Worm (Caenorhabditis elegans) whole organism, young adult: ENCODE measurements around the gene B0454.6.

ENCODE experiments used
- B0035.1 ChIP-seq: sonication (generic microtip); optimal IDR thresholded peaks from 2 replicates; lab custom pipeline; 2016; ENCODE audit warnings: missing genetic modification characterization, mild to moderate bottlenecking, missing compliant biosample characterization, missing genotype, missing genetic modification reagents
- B0336.3 ChIP-seq: fragments of 200-800 bp; sonication (Bioruptor generic); IDR thresholded peaks from 2 replicates; pipeline ENCODE4 v1.3.6; 2022; ENCODE audit warnings: missing genetic modification characterization, missing compliant biosample characterization
- C06A6.2 ChIP-seq: fragments of 200-800 bp; sonication (Bioruptor generic); conservative IDR thresholded peaks from 2 replicates; pipeline ENCODE4 v1.3.6; 2022; ENCODE audit warnings: missing genetic modification characterization, missing compliant biosample characterization
- D2030.7 ChIP-seq: fragments of 200-800 bp; sonication (Bioruptor generic); IDR thresholded peaks from 2 replicates; pipeline ENCODE4 v1.3.6; 2022; ENCODE audit warnings: missing genetic modification reagents, missing genetic modification characterization, missing compliant biosample characterization
- F23B12.7 ChIP-seq: sonication (generic microtip); optimal IDR thresholded peaks from 2 replicates; lab custom pipeline; 2017; ENCODE audit warnings: missing genetic modification characterization, mild to moderate bottlenecking, missing compliant biosample characterization, antibody characterized with exemption, moderate library complexity; ENCODE audit not compliant: insufficient read depth
- F49E8.2 ChIP-seq: sonication (generic microtip); optimal IDR thresholded peaks from 3 replicates; lab custom pipeline; 2017; ENCODE audit warnings: missing genetic modification characterization, mild to moderate bottlenecking, missing compliant biosample characterization, antibody characterized with exemption, moderate library complexity; ENCODE audit not compliant: insufficient read depth
- F55B11.4 ChIP-seq: sonication (generic microtip); optimal IDR thresholded peaks from 2 replicates; lab custom pipeline; 2016; ENCODE audit warnings: missing compliant biosample characterization, missing genetic modification characterization, borderline replicate concordance; ENCODE audit not compliant: insufficient read depth
- F57A8.1 ChIP-seq: fragments of 200-800 bp; sonication (Bioruptor generic); optimal IDR thresholded peaks from 2 replicates; lab custom pipeline; 2018; ENCODE audit warnings: mild to moderate bottlenecking, missing genetic modification characterization, moderate library complexity, missing compliant biosample characterization
- K12H6.12 ChIP-seq: fragments of 200-800 bp; sonication (Bioruptor generic); optimal IDR thresholded peaks from 2 replicates; lab custom pipeline; 2018; ENCODE audit warnings: mild to moderate bottlenecking, missing genetic modification characterization, missing compliant biosample characterization
- Y53F4B.3 ChIP-seq: fragments of 200-800 bp; sonication (Bioruptor generic); IDR thresholded peaks from 2 replicates; pipeline ENCODE4 v1.3.6; 2022; ENCODE audit warnings: missing genetic modification reagents, missing genetic modification characterization, missing compliant biosample characterization
- Y53G8AR.9 ChIP-seq: fragments of 200-800 bp; sonication (Bioruptor generic); conservative IDR thresholded peaks from 2 replicates; pipeline ENCODE4 v1.3.6; 2022; ENCODE audit warnings: missing genetic modification reagents, missing genetic modification characterization, missing compliant biosample characterization
- Y95B8A.8 ChIP-seq: fragments of 200-800 bp; sonication (Bioruptor generic); IDR thresholded peaks from 2 replicates; pipeline ENCODE4 v1.3.6; 2022; ENCODE audit warnings: missing genetic modification reagents, missing genetic modification characterization, missing compliant biosample characterization
- ZK185.1 ChIP-seq: sonication (generic microtip); optimal IDR thresholded peaks from 2 replicates; lab custom pipeline; 2016; ENCODE audit warnings: mild to moderate bottlenecking, missing genetic modification characterization, missing compliant biosample characterization; ENCODE audit not compliant: poor library complexity, severe bottlenecking
- atf-7 ChIP-seq: sonication (generic microtip); optimal IDR thresholded peaks from 2 replicates; lab custom pipeline; 2017; ENCODE audit warnings: mild to moderate bottlenecking, missing genetic modification characterization, missing compliant biosample characterization
- attf-3 ChIP-seq: fragments of 200-800 bp; sonication (Bioruptor generic); conservative IDR thresholded peaks from 2 replicates; pipeline ENCODE4 v1.3.6; 2022; ENCODE audit warnings: missing genetic modification reagents, missing genetic modification characterization, missing compliant biosample characterization
- attf-6 ChIP-seq: fragments of 200-800 bp; sonication (Bioruptor generic); IDR thresholded peaks from 2 replicates; pipeline ENCODE4 v1.3.6; 2022; ENCODE audit warnings: missing genetic modification reagents, missing genetic modification characterization, missing compliant biosample characterization
- ccch-3 ChIP-seq: fragments of 200-800 bp; sonication (Bioruptor generic); optimal IDR thresholded peaks from 2 replicates; lab custom pipeline; 2018; ENCODE audit warnings: mild to moderate bottlenecking, missing genetic modification characterization, missing compliant biosample characterization
- ceh-27 ChIP-seq: fragments of 200-800 bp; sonication (Bioruptor generic); optimal IDR thresholded peaks from 2 replicates; lab custom pipeline; 2018; ENCODE audit warnings: mild to moderate bottlenecking, missing genetic modification characterization, moderate library complexity, missing compliant biosample characterization
- dox-1 ChIP-seq: fragments of 200-800 bp; sonication (Bioruptor generic); IDR thresholded peaks from 2 replicates; pipeline ENCODE4 v1.3.6; 2022; ENCODE audit warnings: missing genetic modification reagents, missing genetic modification characterization, missing compliant biosample characterization
- dpff-1 ChIP-seq: sonication (generic microtip); optimal IDR thresholded peaks from 2 replicates; lab custom pipeline; 2017; ENCODE audit warnings: mild to moderate bottlenecking, missing genetic modification characterization, missing compliant biosample characterization
- egrh-3 ChIP-seq: fragments of 200-800 bp; sonication (Bioruptor generic); IDR thresholded peaks from 2 replicates; pipeline ENCODE4 v1.3.6; 2022; ENCODE audit warnings: missing genetic modification reagents, missing genetic modification characterization, missing compliant biosample characterization
- ekl-4 ChIP-seq: fragments of 200-800 bp; sonication (Bioruptor generic); IDR thresholded peaks from 2 replicates; pipeline ENCODE4 v1.3.6; 2022; ENCODE audit warnings: missing genetic modification reagents, missing genetic modification characterization, missing compliant biosample characterization
- gei-17 ChIP-seq: fragments of 200-800 bp; sonication (Bioruptor generic); optimal IDR thresholded peaks from 2 replicates; lab custom pipeline; 2018; ENCODE audit warnings: mild to moderate bottlenecking, missing genetic modification characterization, missing compliant biosample characterization
- hrde-1 ChIP-seq: sonication (generic microtip); optimal IDR thresholded peaks from 2 replicates; lab custom pipeline; 2016; ENCODE audit warnings: missing genetic modification characterization, mild to moderate bottlenecking, missing compliant biosample characterization, moderate library complexity, missing genotype, missing genetic modification reagents, borderline replicate concordance
- lag-1 ChIP-seq: fragments of 200-800 bp; sonication (Bioruptor generic); IDR thresholded peaks from 2 replicates; pipeline ENCODE4 v1.3.6; 2022; ENCODE audit warnings: missing genetic modification reagents, missing genetic modification characterization, missing compliant biosample characterization
- let-607 ChIP-seq, 2 experiments: fragments of 200-800 bp in 1 of 2; sonication (Bioruptor generic) in 1 of 2; sonication (generic microtip) in 1 of 2; optimal IDR thresholded peaks; 2 replicates each; lab custom pipeline; 2016 to 2018; ENCODE audit warnings: mild to moderate bottlenecking in 2 of 2, missing compliant biosample characterization in 2 of 2, missing genetic modification characterization in 2 of 2, moderate library complexity in 2 of 2, missing genotype in 1 of 2
- lin-35 ChIP-seq, 3 experiments: fragments of 150-350 bp in 2 of 3; sonication (generic microtip) in 1 of 3; optimal IDR thresholded peaks; 2 replicates each; lab custom pipeline; 2014 to 2018; ENCODE audit warnings: missing biosample characterization in 3 of 3, missing genetic modification characterization in 3 of 3, missing genetic modification reagents in 3 of 3
- lsl-1 ChIP-seq: fragments of 200-800 bp; sonication (Bioruptor generic); optimal IDR thresholded peaks from 2 replicates; lab custom pipeline; 2018; ENCODE audit warnings: mild to moderate bottlenecking, missing genetic modification characterization, moderate library complexity, missing compliant biosample characterization
- madf-10 ChIP-seq: sonication (generic microtip); optimal IDR thresholded peaks from 2 replicates; lab custom pipeline; 2016; ENCODE audit warnings: mild to moderate bottlenecking, missing genetic modification characterization, missing compliant biosample characterization
- madf-3 ChIP-seq: fragments of 200-800 bp; sonication (Bioruptor generic); IDR thresholded peaks from 2 replicates; pipeline ENCODE4 v1.3.6; 2022; ENCODE audit warnings: missing genetic modification reagents, missing genetic modification characterization, missing compliant biosample characterization
- madf-6 ChIP-seq: fragments of 200-800 bp; sonication (Bioruptor generic); IDR thresholded peaks from 2 replicates; pipeline ENCODE4 v1.3.6; 2022; ENCODE audit warnings: missing genetic modification reagents, missing genetic modification characterization, missing compliant biosample characterization
- madf-8 ChIP-seq: fragments of 200-800 bp; sonication (Bioruptor generic); conservative IDR thresholded peaks from 2 replicates; pipeline ENCODE4 v1.3.6; 2022; ENCODE audit warnings: missing genetic modification reagents, missing genetic modification characterization, missing compliant biosample characterization
- nfya-2 ChIP-seq: fragments of 200-800 bp; sonication (Bioruptor generic); IDR thresholded peaks from 2 replicates; pipeline ENCODE4 v1.3.6; 2022; ENCODE audit warnings: missing genetic modification reagents, missing genetic modification characterization, missing compliant biosample characterization
- nhr-27 ChIP-seq: fragments of 200-800 bp; sonication (Bioruptor generic); optimal IDR thresholded peaks from 2 replicates; lab custom pipeline; 2018; ENCODE audit warnings: mild to moderate bottlenecking, missing genetic modification characterization, moderate library complexity, missing compliant biosample characterization
- nhr-80 ChIP-seq: sonication (generic microtip); optimal IDR thresholded peaks from 2 replicates; lab custom pipeline; 2016; ENCODE audit warnings: missing genetic modification characterization, missing compliant biosample characterization
- rpc-1 ChIP-seq, 2 experiments: fragments of 150-350 bp in 1 of 2; sonication (generic microtip) in 1 of 2; optimal IDR thresholded peaks; 2 replicates each; lab custom pipeline; 2014 to 2018; ENCODE audit warnings: missing biosample characterization in 1 of 2, missing genetic modification characterization in 1 of 2, missing genetic modification reagents in 1 of 2, missing genotype in 1 of 2
- sdz-38 ChIP-seq: sonication (generic microtip); optimal IDR thresholded peaks from 2 replicates; lab custom pipeline; 2016; ENCODE audit warnings: missing genotype, missing genetic modification characterization, missing compliant biosample characterization
- snpc-3.4 ChIP-seq: sonication (generic microtip); optimal IDR thresholded peaks from 2 replicates; lab custom pipeline; 2017; ENCODE audit warnings: missing genetic modification characterization, mild to moderate bottlenecking, missing compliant biosample characterization, antibody characterized with exemption, moderate library complexity, missing genotype, missing genetic modification reagents
- somi-1 ChIP-seq: fragments of 200-800 bp; sonication (Bioruptor generic); optimal IDR thresholded peaks from 2 replicates; lab custom pipeline; 2018; ENCODE audit warnings: mild to moderate bottlenecking, missing genetic modification characterization, missing compliant biosample characterization
- sptf-2 ChIP-seq: fragments of 200-800 bp; sonication (Bioruptor generic); optimal IDR thresholded peaks from 2 replicates; lab custom pipeline; 2018; ENCODE audit warnings: mild to moderate bottlenecking, missing genetic modification characterization, missing compliant biosample characterization
- tbp1 ChIP-seq: fragments of 200-800 bp; sonication (Bioruptor generic); optimal IDR thresholded peaks from 2 replicates; lab custom pipeline; 2018; ENCODE audit warnings: mild to moderate bottlenecking, missing genetic modification characterization, missing compliant biosample characterization
- tlf-1 ChIP-seq: fragments of 200-800 bp; sonication (Bioruptor generic); optimal IDR thresholded peaks from 2 replicates; lab custom pipeline; 2018; ENCODE audit warnings: mild to moderate bottlenecking, missing genetic modification characterization, missing compliant biosample characterization
- zfh-2 ChIP-seq: fragments of 200-800 bp; sonication (Bioruptor generic); conservative IDR thresholded peaks from 2 replicates; pipeline ENCODE4 v1.3.6; 2022; ENCODE audit warnings: missing genetic modification reagents, missing genetic modification characterization, missing compliant biosample characterization
- ztf-22 ChIP-seq: fragments of 200-800 bp; sonication (Bioruptor generic); optimal IDR thresholded peaks from 2 replicates; lab custom pipeline; 2018; ENCODE audit warnings: mild to moderate bottlenecking, missing genetic modification characterization, moderate library complexity, missing compliant biosample characterization
- ztf-26 ChIP-seq: sonication (generic microtip); optimal IDR thresholded peaks from 2 replicates; lab custom pipeline; 2017; ENCODE audit warnings: missing genetic modification characterization, missing compliant biosample characterization
- ztf-28 ChIP-seq: fragments of 200-800 bp; sonication (Bioruptor generic); IDR thresholded peaks from 2 replicates; pipeline ENCODE4 v1.3.6; 2022; ENCODE audit warnings: missing genetic modification reagents, missing genetic modification characterization, missing compliant biosample characterization
- ztf-6 ChIP-seq: fragments of 200-800 bp; sonication (Bioruptor generic); IDR thresholded peaks from 2 replicates; pipeline ENCODE4 v1.3.6; 2022; ENCODE audit warnings: missing genetic modification reagents, missing genetic modification characterization, missing compliant biosample characterization

Gene B0454.6

ce11 chrII:3062222-3062621 is 29.6 kb downstream of the B0454.6 start (continued):
- TF ChIP-seq ztf-28 (GFP tag; lab: Robert Waterston, UW) (0 out of 2 replicates have a peak, but pooled peaks have one; percentile 48), Y53G8AR.9 (GFP tag; lab: Robert Waterston, UW) (no peak; the same call in 1 of the 2 replicates), tbp1 (GFP tag; lab: Kevin White, UChicago) (peak; percentile 95), madf-10 (tag; lab: Kevin White, UChicago) (peak; percentile 54), ztf-22 (GFP tag; lab: Kevin White, UChicago) (no peak), lag-1 (GFP tag; lab: Robert Waterston, UW) (no peak), ztf-6 (GFP tag; lab: Robert Waterston, UW) (0 out of 2 replicates have a peak, but pooled peaks have one; percentile 21), madf-3 (no peak), gei-17 (GFP tag; lab: Kevin White, UChicago) (no peak), lin-35 (GFP tag; optimal IDR thresholded peaks at IDR 0.05; lab: Kevin White, UChicago) (peak in 1 of 3 experiments; percentile 28), let-607 (tag; optimal IDR thresholded peaks at IDR 0.05; lab: Kevin White, UChicago) (peak; percentile 2 to 5), atf-7 (no peak), Y53F4B.3 (GFP tag; lab: Robert Waterston, UW) (no peak), ceh-27 (no peak), sptf-2 (no peak), Y95B8A.8 (GFP tag; lab: Robert Waterston, UW) (peak; percentile 74; the same call in 1 of the 2 replicates), nfya-2 (GFP tag; lab: Robert Waterston, UW) (no peak), hrde-1 (tag; lab: Kevin White, UChicago) (peak; percentile 66), lsl-1 (GFP tag; lab: Kevin White, UChicago) (peak; percentile 46), F23B12.7 (tag; lab: Kevin White, UChicago) (peak; percentile 70), egrh-3 (0 out of 2 replicates have a peak, but pooled peaks have one; percentile 5), rpc-1 (optimal IDR thresholded peaks at IDR 0.05; lab: Kevin White, UChicago) (peak; percentile 82), rpc-1 (tag; optimal IDR thresholded peaks at IDR 0.05; lab: Kevin White, UChicago) (peak; percentile 84), nhr-80 (tag; lab: Kevin White, UChicago) (peak; percentile 12), somi-1 (GFP tag; lab: Kevin White, UChicago) (no peak), ccch-3 (no peak), ztf-26 (tag; lab: Kevin White, UChicago) (peak; percentile 47), B0035.1 (tag; lab: Kevin White, UChicago) (no peak), dox-1 (no peak), F57A8.1 (GFP tag; lab: Kevin White, UChicago) (no peak), madf-8 (peak; percentile 42), snpc-3.4 (tag; lab: Kevin White, UChicago) (peak; percentile 34), ekl-4 (no peak), madf-6 (GFP tag; lab: Robert Waterston, UW) (peak; percentile 73), tlf-1 (no peak), zfh-2 (GFP tag; lab: Robert Waterston, UW) (no peak), dpff-1 (tag; lab: Kevin White, UChicago) (no peak), C06A6.2 (GFP tag; lab: Robert Waterston, UW) (no peak), F49E8.2 (peak; percentile 18), attf-3 (GFP tag; lab: Robert Waterston, UW) (no peak), B0336.3 (GFP tag; lab: Robert Waterston, UW) (peak; percentile 45; the same call in 1 of the 2 replicates), sdz-38 (tag; lab: Kevin White, UChicago) (no peak), nhr-27 (no peak), F55B11.4 (tag; lab: Kevin White, UChicago) (no peak), D2030.7 (peak; percentile 78), attf-6 (GFP tag; lab: Robert Waterston, UW) (no peak; the same call in none of the 2 replicates), ZK185.1 (tag; lab: Kevin White, UChicago) (no peak), K12H6.12 (tag; lab: Kevin White, UChicago) (no peak)
